Fruit fly (Drosophila melanogaster): ENCODE results near the gene pkm.

pkm gene

dm6 chrX:11622649-11623425, 38.9 kb upstream of the pkm start (continued):
- TF ChIP-seq CG9437 (GFP tag; optimal IDR thresholded peaks at IDR 0.05) (peak; percentile 54), Med (GFP tag) (peak; percentile 97), wdn (GFP tag; IDR thresholded peaks at IDR 0.05) (peak; percentile 42; the same call in 1 of the 2 replicates), CG8388 (GFP tag; optimal IDR thresholded peaks at IDR 0.05) (peak; percentile 35), CG2199 (GFP tag; IDR thresholded peaks at IDR 0.05) (no peak), danr (GFP tag; IDR thresholded peaks at IDR 0.05) (peak; percentile 38; the same call in 1 of the 2 replicates), CHES-1-like (GFP tag; optimal IDR thresholded peaks at IDR 0.05) (peak; percentile 67), CG17802 (tag; optimal IDR thresholded peaks at IDR 0.05) (no peak), Poxn (GFP tag; IDR thresholded peaks at IDR 0.05) (peak; percentile 24; the same call in 1 of the 2 replicates), CG16813 (GFP tag; IDR thresholded peaks at IDR 0.05; ENCODE audit: partially characterized antibody) (no peak), CG43689 (GFP tag; IDR thresholded peaks at IDR 0.05) (peak; percentile 59; the same call in 1 of the 2 replicates), Taf1 (GFP tag; IDR thresholded peaks at IDR 0.05) (peak; percentile 75), ERR (GFP tag; optimal IDR thresholded peaks at IDR 0.05) (no peak), cad (GFP tag; optimal IDR thresholded peaks at IDR 0.05) (no peak), CG12155 (GFP tag; optimal IDR thresholded peaks at IDR 0.05) (peak; percentile 65), eyg (GFP tag; optimal IDR thresholded peaks at IDR 0.05) (peak; percentile 60), CG2875 (GFP tag; optimal IDR thresholded peaks at IDR 0.05) (no peak), CG30020 (tag; optimal IDR thresholded peaks at IDR 0.05) (no peak), CG4820 (GFP tag; optimal IDR thresholded peaks at IDR 0.05) (peak; percentile 55), p53 (GFP tag; optimal IDR thresholded peaks at IDR 0.05) (no peak), bsh (GFP tag; optimal IDR thresholded peaks at IDR 0.05) (peak; percentile 63 to 93), ranshi (GFP tag; IDR thresholded peaks at IDR 0.05) (peak; percentile 79; the same call in 1 of the 2 replicates), unpg (GFP tag; optimal IDR thresholded peaks at IDR 0.05) (peak; percentile 77), CG10654 (GFP tag; optimal IDR thresholded peaks at IDR 0.05) (peak; percentile 48), jigr1 (GFP tag; IDR thresholded peaks at IDR 0.05) (no peak), CG34422 (GFP tag; IDR thresholded peaks at IDR 0.05) (peak; percentile 88), CG3065 (GFP tag; optimal IDR thresholded peaks at IDR 0.05) (no peak), kay (GFP tag; optimal IDR thresholded peaks at IDR 0.05) (peak; percentile 10), Hr51 (GFP tag; optimal IDR thresholded peaks at IDR 0.05) (peak; percentile 31 to 87), NfI (GFP tag; optimal IDR thresholded peaks at IDR 0.05) (peak; percentile 75), CoRest (tag; optimal IDR thresholded peaks at IDR 0.05) (peak; percentile 73), HLH4C (GFP tag; IDR thresholded peaks at IDR 0.05; ENCODE audit: partially characterized antibody) (no peak), Sox100B (GFP tag; optimal IDR thresholded peaks at IDR 0.05) (peak; percentile 51), CG11247 (GFP tag; IDR thresholded peaks at IDR 0.05) (peak; percentile 62), Camta (GFP tag; optimal IDR thresholded peaks at IDR 0.05) (no peak), CG30403 (GFP tag; optimal IDR thresholded peaks at IDR 0.05) (peak; percentile 79), CG14710 (tag; optimal IDR thresholded peaks at IDR 0.05) (peak; percentile 2), zf30C (GFP tag; optimal IDR thresholded peaks at IDR 0.05) (no peak), E2f1 (GFP tag; IDR thresholded peaks at IDR 0.05) (peak; percentile 77), CG7839 (tag; optimal IDR thresholded peaks at IDR 0.05) (peak; percentile 81), Xrp1 (GFP tag; IDR thresholded peaks at IDR 0.05) (peak; percentile 74), CG8944 (GFP tag; optimal IDR thresholded peaks at IDR 0.05) (peak; percentile 61), CG12219 (GFP tag; optimal IDR thresholded peaks at IDR 0.05) (peak; percentile 68), Dip2 (GFP tag; IDR thresholded peaks at IDR 0.05) (no peak), CG31388 (GFP tag; optimal IDR thresholded peaks at IDR 0.05) (no peak), CG10543 (GFP tag; optimal IDR thresholded peaks at IDR 0.05) (no peak), CG4730 (GFP tag; IDR thresholded peaks at IDR 0.05) (peak; percentile 79), ttk (GFP tag; IDR thresholded peaks at IDR 0.05) (peak; percentile 72), CG9727 (GFP tag; optimal IDR thresholded peaks at IDR 0.05) (peak; percentile 62)
